Fruit fly (Drosophila melanogaster): Measurements from ENCODE around the gene Tie.

DNA sequence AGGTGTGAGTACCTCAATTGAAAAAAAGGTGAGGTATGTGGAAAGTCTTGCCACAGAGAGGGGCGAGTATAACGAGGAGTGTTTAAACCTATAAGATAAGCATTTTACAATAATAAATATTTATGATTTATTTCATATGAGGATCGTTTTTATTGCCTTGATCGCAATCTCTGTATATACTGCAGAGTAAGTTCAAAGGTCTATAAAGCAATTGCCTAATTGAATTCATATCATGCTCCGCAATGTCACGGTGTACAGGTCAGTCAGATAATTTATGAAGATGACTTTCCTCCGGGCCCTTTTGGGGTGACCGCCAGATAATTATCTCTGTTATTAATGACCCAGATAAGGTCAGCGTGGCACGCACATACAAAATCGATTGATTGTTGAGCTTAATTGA, 16.4 kb upstream of the Tie start:
- no peak for TF ChIP-seq Dfd (GFP tag; optimal IDR thresholded peaks at IDR 0.05)
- TF ChIP-seq HLH106 (tag; optimal IDR thresholded peaks at IDR 0.05), result no peak
- TF ChIP-seq woc (GFP tag; optimal IDR thresholded peaks at IDR 0.05), result no peak
- no peak for TF ChIP-seq foxo (GFP tag; optimal IDR thresholded peaks at IDR 0.05)
- TF ChIP-seq ey (GFP tag; optimal IDR thresholded peaks at IDR 0.05), result no peak
- TF ChIP-seq CG32264 (GFP tag; optimal IDR thresholded peaks at IDR 0.05), result no peak
- TF ChIP-seq fru (GFP tag; optimal IDR thresholded peaks at IDR 0.05), result no peak
- no peak for TF ChIP-seq rgr (GFP tag; optimal IDR thresholded peaks at IDR 0.05)
- no peak for TF ChIP-seq CrebA (GFP tag; optimal IDR thresholded peaks at IDR 0.05; ENCODE audit: borderline replicate concordance)
- no peak for TF ChIP-seq jim (GFP tag; optimal IDR thresholded peaks at IDR 0.05)

All from whole organism, wandering third instar larva.